Fruit fly (Drosophila melanogaster) whole organism, prepupa: ENCODE measurements around the gene FER.
A peak's percentile ranks its signal among the peaks of the same experiment; 100 is the strongest.

ENCODE experiments used
- Blimp-1 ChIP-seq: fragments of 200-800 bp; sonication (Bioruptor generic); optimal IDR thresholded peaks from 3 replicates; lab custom pipeline; 2017; ENCODE audit warnings: missing biosample characterization, missing genetic modification characterization, mild to moderate bottlenecking, moderate library complexity, missing genetic modification reagents
- CG10669 ChIP-seq: fragments of 200-800 bp; sonication (Bioruptor generic); optimal IDR thresholded peaks from 3 replicates; lab custom pipeline; 2018; ENCODE audit warnings: missing biosample characterization, mild to moderate bottlenecking, missing genetic modification characterization, moderate library complexity
- CG11762 ChIP-seq: fragments of 200-800 bp; sonication (Bioruptor generic); optimal IDR thresholded peaks from 3 replicates; lab custom pipeline; 2016; ENCODE audit warnings: missing biosample characterization, missing genetic modification characterization; ENCODE audit not compliant: insufficient read depth
- CG11902 ChIP-seq: fragments of 200-800 bp; sonication (Bioruptor generic); optimal IDR thresholded peaks from 3 replicates; lab custom pipeline; 2016; ENCODE audit warnings: missing biosample characterization, missing genetic modification characterization
- CG15336 ChIP-seq: fragments of 200-800 bp; sonication (Bioruptor generic); IDR thresholded peaks from 2 replicates; pipeline ENCODE4 v1.3.6; 2022; ENCODE audit warnings: missing biosample characterization, missing genetic modification characterization
- CG1621 ChIP-seq: fragments of 200-800 bp; sonication (Bioruptor generic); optimal IDR thresholded peaks from 3 replicates; lab custom pipeline; 2018; ENCODE audit warnings: missing biosample characterization, mild to moderate bottlenecking, missing genetic modification characterization
- CG16779 ChIP-seq: fragments of 200-800 bp; sonication (Bioruptor generic); optimal IDR thresholded peaks from 3 replicates; lab custom pipeline; 2017; ENCODE audit warnings: missing biosample characterization, mild to moderate bottlenecking, missing genetic modification characterization
- CG31627 ChIP-seq: fragments of 200-800 bp; sonication (Bioruptor generic); optimal IDR thresholded peaks from 3 replicates; lab custom pipeline; 2016; ENCODE audit warnings: missing biosample characterization, missing genetic modification characterization
- CG32006 ChIP-seq: fragments of 200-800 bp; sonication (Bioruptor generic); optimal IDR thresholded peaks from 3 replicates; lab custom pipeline; 2017; ENCODE audit warnings: missing biosample characterization, mild to moderate bottlenecking, missing genetic modification characterization
- CG3919 ChIP-seq: fragments of 200-800 bp; sonication (Bioruptor generic); optimal IDR thresholded peaks from 3 replicates; lab custom pipeline; 2016; ENCODE audit warnings: missing biosample characterization, missing genetic modification characterization
- CG4318 ChIP-seq: fragments of 200-800 bp; sonication (Bioruptor generic); optimal IDR thresholded peaks from 3 replicates; lab custom pipeline; 2017; ENCODE audit warnings: missing biosample characterization, mild to moderate bottlenecking, missing genetic modification characterization
- CG6792 ChIP-seq: fragments of 200-800 bp; sonication (Bioruptor generic); optimal IDR thresholded peaks from 3 replicates; lab custom pipeline; 2016; ENCODE audit warnings: missing biosample characterization, missing genetic modification characterization
- CG6808 ChIP-seq: fragments of 200-800 bp; sonication (Bioruptor generic); optimal IDR thresholded peaks from 3 replicates; lab custom pipeline; 2017; ENCODE audit warnings: missing biosample characterization, missing genetic modification characterization, mild to moderate bottlenecking, moderate library complexity, missing genetic modification reagents
- CG6854 ChIP-seq: fragments of 200-800 bp; sonication (Bioruptor generic); optimal IDR thresholded peaks from 2 replicates; lab custom pipeline; 2017; ENCODE audit warnings: missing biosample characterization, mild to moderate bottlenecking, missing genetic modification characterization
- CG7368 ChIP-seq: fragments of 200-800 bp; sonication (Bioruptor generic); optimal IDR thresholded peaks from 3 replicates; lab custom pipeline; 2016; ENCODE audit warnings: missing biosample characterization, missing genetic modification characterization
- CG8119 ChIP-seq: fragments of 200-800 bp; sonication (Bioruptor generic); IDR thresholded peaks from 3 replicates; pipeline ENCODE4 v1.3.6; 2022; ENCODE audit warnings: missing biosample characterization, missing genetic modification characterization
- CG8632 ChIP-seq: fragments of 200-800 bp; sonication (Bioruptor generic); optimal IDR thresholded peaks from 3 replicates; lab custom pipeline; 2016; ENCODE audit warnings: missing biosample characterization, missing genetic modification characterization
- Eip93F ChIP-seq: fragments of 200-800 bp; sonication (Bioruptor generic); optimal IDR thresholded peaks from 2 replicates; lab custom pipeline; 2016; ENCODE audit warnings: missing biosample characterization, mild to moderate bottlenecking, missing genetic modification characterization
- Ets21C ChIP-seq: fragments of 200-800 bp; sonication (Bioruptor generic); optimal IDR thresholded peaks from 3 replicates; lab custom pipeline; 2016; ENCODE audit warnings: missing biosample characterization, missing genetic modification characterization
- Gug ChIP-seq: fragments of 200-800 bp; sonication (Bioruptor generic); IDR thresholded peaks from 2 replicates; pipeline ENCODE4 v1.3.6; 2022; ENCODE audit warnings: missing biosample characterization, missing genetic modification characterization
- Hr38 ChIP-seq: sonication (Bioruptor generic); optimal IDR thresholded peaks from 2 replicates; lab custom pipeline; 2016; ENCODE audit warnings: missing biosample characterization, missing genetic modification characterization
- Hr39 ChIP-seq: fragments of 200-800 bp; sonication (Bioruptor generic); optimal IDR thresholded peaks from 2 replicates; lab custom pipeline; 2016; ENCODE audit warnings: missing biosample characterization, missing genetic modification characterization
- Lpt ChIP-seq: fragments of 200-800 bp; sonication (Bioruptor generic); optimal IDR thresholded peaks from 3 replicates; lab custom pipeline; 2016; ENCODE audit warnings: missing biosample characterization, missing genetic modification characterization
- OdsH ChIP-seq: fragments of 200-800 bp; sonication (Bioruptor generic); optimal IDR thresholded peaks from 3 replicates; lab custom pipeline; 2016; ENCODE audit warnings: missing biosample characterization, missing genetic modification characterization
- Smox ChIP-seq: fragments of 200-800 bp; sonication (Bioruptor generic); optimal IDR thresholded peaks from 3 replicates; lab custom pipeline; 2016; ENCODE audit warnings: missing biosample characterization, missing genetic modification characterization
- Sox102F ChIP-seq: fragments of 200-800 bp; sonication (Bioruptor generic); optimal IDR thresholded peaks from 2 replicates; lab custom pipeline; 2016; ENCODE audit warnings: missing biosample characterization, mild to moderate bottlenecking, missing genetic modification characterization
- Sox14 ChIP-seq: fragments of 200-800 bp; sonication (Bioruptor generic); optimal IDR thresholded peaks from 3 replicates; lab custom pipeline; 2016; ENCODE audit warnings: missing biosample characterization, missing genetic modification characterization
- Sox15 ChIP-seq: fragments of 200-800 bp; sonication (Bioruptor generic); optimal IDR thresholded peaks from 3 replicates; lab custom pipeline; 2016; ENCODE audit warnings: missing biosample characterization, missing genetic modification characterization
- acj6 ChIP-seq: fragments of 200-800 bp; sonication (Bioruptor generic); optimal IDR thresholded peaks from 3 replicates; lab custom pipeline; 2016; ENCODE audit warnings: missing biosample characterization, missing genetic modification characterization
- dac ChIP-seq: fragments of 200-800 bp; sonication (Bioruptor generic); optimal IDR thresholded peaks from 2 replicates; lab custom pipeline; 2017; ENCODE audit warnings: missing biosample characterization, mild to moderate bottlenecking, missing genetic modification characterization
- dsx ChIP-seq: fragments of 200-800 bp; optimal IDR thresholded peaks from 3 replicates; lab custom pipeline; 2019; ENCODE audit warnings: missing biosample characterization, mild to moderate bottlenecking, missing genetic modification characterization, moderate library complexity; ENCODE audit not compliant: poor library complexity, severe bottlenecking
- eg ChIP-seq: fragments of 200-800 bp; sonication (Bioruptor generic); IDR thresholded peaks from 3 replicates; pipeline ENCODE4 v1.3.6; 2022; ENCODE audit warnings: missing biosample characterization, missing genetic modification characterization
- esn ChIP-seq: fragments of 200-800 bp; sonication (Bioruptor generic); optimal IDR thresholded peaks from 2 replicates; lab custom pipeline; 2016; ENCODE audit warnings: missing biosample characterization, mild to moderate bottlenecking, missing genetic modification characterization, moderate library complexity
- fd59A ChIP-seq: fragments of 200-800 bp; sonication (Bioruptor generic); optimal IDR thresholded peaks from 2 replicates; lab custom pipeline; 2017; ENCODE audit warnings: missing biosample characterization, mild to moderate bottlenecking, missing genetic modification characterization, missing genetic modification reagents
- fd85E ChIP-seq: fragments of 200-800 bp; sonication (Bioruptor generic); optimal IDR thresholded peaks from 3 replicates; lab custom pipeline; 2016; ENCODE audit warnings: missing biosample characterization, missing genetic modification characterization
- fkh ChIP-seq: fragments of 200-800 bp; sonication (Bioruptor generic); optimal IDR thresholded peaks from 3 replicates; lab custom pipeline; 2017; ENCODE audit warnings: missing biosample characterization, mild to moderate bottlenecking, missing genetic modification characterization, moderate library complexity
- lz ChIP-seq: fragments of 200-800 bp; sonication (Bioruptor generic); optimal IDR thresholded peaks from 3 replicates; lab custom pipeline; 2016; ENCODE audit warnings: missing biosample characterization, missing genetic modification characterization
- net ChIP-seq: fragments of 200-800 bp; sonication (Bioruptor generic); optimal IDR thresholded peaks from 3 replicates; lab custom pipeline; 2016; ENCODE audit warnings: missing biosample characterization, missing genetic modification characterization
- pdm3 ChIP-seq: fragments of 200-800 bp; sonication (Bioruptor generic); optimal IDR thresholded peaks from 3 replicates; lab custom pipeline; 2016; ENCODE audit warnings: missing biosample characterization, missing genetic modification characterization
- salr ChIP-seq, 2 experiments: fragments of 200-800 bp; sonication (Bioruptor generic); optimal IDR thresholded peaks; 3 replicates each; lab custom pipeline; 2016 to 2018; ENCODE audit warnings: missing biosample characterization in 2 of 2, missing genetic modification characterization in 2 of 2, mild to moderate bottlenecking in 1 of 2
- ss ChIP-seq, 2 experiments: fragments of 200-800 bp; sonication (Bioruptor generic); optimal IDR thresholded peaks; 2 replicates in 1 of 2; 3 replicates in 1 of 2; lab custom pipeline; 2017 to 2018; ENCODE audit warnings: mild to moderate bottlenecking in 2 of 2, missing biosample characterization in 2 of 2, missing genetic modification characterization in 2 of 2, moderate library complexity in 1 of 2
- svp ChIP-seq: fragments of 200-800 bp; sonication (Bioruptor generic); peaks from one replicate; lab custom pipeline; 2016; ENCODE audit warnings: missing biosample characterization, missing genetic modification characterization
- vri ChIP-seq: fragments of 200-800 bp; sonication (Bioruptor generic); optimal IDR thresholded peaks from 3 replicates; lab custom pipeline; 2016; ENCODE audit warnings: missing biosample characterization, mild to moderate bottlenecking, missing genetic modification characterization

Gene FER

dm6 chr3R:9353276-9353652, 41.1 kb downstream of the FER start (continued):
- peak; percentile 81 for TF ChIP-seq dac (GFP tag; lab: Kevin White, UChicago)
- peak; percentile 90 for TF ChIP-seq svp (GFP tag; lab: Kevin White, UChicago)
- peak; percentile 79 for TF ChIP-seq Sox14
- peak; percentile 4 for TF ChIP-seq fkh
- TF ChIP-seq acj6 (GFP tag; lab: Kevin White, UChicago) = peak; percentile 90
- peak; percentile 72 for TF ChIP-seq CG6808
- peak; percentile 85 for TF ChIP-seq CG10669 (GFP tag; lab: Kevin White, UChicago)
- TF ChIP-seq Hr38 (GFP tag; lab: Kevin White, UChicago) = no peak
- no peak for TF ChIP-seq Gug (GFP tag; lab: Robert Waterston, UW)
- TF ChIP-seq salr (GFP tag; optimal IDR thresholded peaks at IDR 0.05; lab: Kevin White, UChicago) = peak in 1 of 2 experiments; percentile 93
- peak; percentile 90 for TF ChIP-seq OdsH
- no peak for TF ChIP-seq CG8119 (GFP tag; lab: Robert Waterston, UW)
- peak; percentile 89 for TF ChIP-seq CG8632 (GFP tag; lab: Kevin White, UChicago)
- peak; percentile 96 for TF ChIP-seq CG32006
- peak; percentile 85 for TF ChIP-seq net (GFP tag; lab: Kevin White, UChicago)
- peak; percentile 72 for TF ChIP-seq Blimp-1 (GFP tag; lab: Kevin White, UChicago)
- peak; percentile 90 for TF ChIP-seq Eip93F (GFP tag; lab: Kevin White, UChicago)
- TF ChIP-seq CG6792 = peak; percentile 87
- TF ChIP-seq, all 60 proteins: peak for 51

dm6 chr3R:9352595-9353275, 41.6 kb downstream of the FER start:
- peak; percentile 14 for TF ChIP-seq dsx (GFP tag; lab: Kevin White, UChicago)
- no peak for TF ChIP-seq eg (GFP tag; lab: Robert Waterston, UW)

dm6 chr3R:9351415-9352379, 42.6 kb downstream of the FER start:
- TF ChIP-seq Smox (GFP tag; lab: Kevin White, UChicago) (peak; percentile 60), CG6854 (GFP tag; lab: Kevin White, UChicago) (no peak), CG1621 (peak; percentile 17), CG16779 (tag; lab: Kevin White, UChicago) (no peak), svp (GFP tag; lab: Kevin White, UChicago) (peak; percentile 72), CG4318 (GFP tag; lab: Kevin White, UChicago) (peak; percentile 63), CG7368 (GFP tag; lab: Kevin White, UChicago) (peak; percentile 51), Ets21C (GFP tag; lab: Kevin White, UChicago) (peak; percentile 25), Eip93F (GFP tag; lab: Kevin White, UChicago) (peak; percentile 18), Lpt (peak; percentile 67), CG3919 (GFP tag; lab: Kevin White, UChicago) (peak; percentile 76), CG11902 (GFP tag; lab: Kevin White, UChicago) (peak; percentile 10), acj6 (GFP tag; lab: Kevin White, UChicago) (peak; percentile 73), CG6808 (peak; percentile 33), esn (GFP tag; lab: Kevin White, UChicago) (peak; percentile 52), Sox14 (peak; percentile 67), Sox15 (GFP tag; lab: Kevin White, UChicago) (peak; percentile 11), Hr38 (GFP tag; lab: Kevin White, UChicago) (no peak), fd85E (GFP tag; lab: Kevin White, UChicago) (peak; percentile 44), pdm3 (GFP tag; lab: Kevin White, UChicago) (peak; percentile 74), Sox102F (GFP tag; lab: Kevin White, UChicago) (peak; percentile 63), ss (GFP tag; optimal IDR thresholded peaks at IDR 0.05; lab: Kevin White, UChicago) (peak in 1 of 2 experiments; percentile 25), Hr39 (GFP tag; lab: Kevin White, UChicago) (peak; percentile 56), CG11762 (GFP tag; lab: Kevin White, UChicago) (peak; percentile 61), CG31627 (peak; percentile 47), CG8632 (GFP tag; lab: Kevin White, UChicago) (peak; percentile 58), vri (peak; percentile 92), dsx (GFP tag; lab: Kevin White, UChicago) (no peak), CG6792 (peak; percentile 4), CG15336 (no peak), Gug (GFP tag; lab: Robert Waterston, UW) (no peak), lz (peak; percentile 17), fd59A (GFP tag; lab: Kevin White, UChicago) (peak; percentile 28)
